Fruit fly (Drosophila melanogaster): ENCODE results near the gene mor.

mor gene

dm6 chr3R:15993139-15993804 is 20.6 kb upstream of the mor start (continued):
- TF ChIP-seq Gsc (GFP tag; IDR thresholded peaks at IDR 0.05) (no peak), nom (GFP tag; optimal IDR thresholded peaks at IDR 0.05) (peak; percentile 31), gsb (GFP tag; IDR thresholded peaks at IDR 0.05) (no peak), CG12391 (tag; optimal IDR thresholded peaks at IDR 0.05) (peak; percentile 32), crc (GFP tag; optimal IDR thresholded peaks at IDR 0.05) (no peak), lola (GFP tag; optimal IDR thresholded peaks at IDR 0.05) (peak in 1 of 3 experiments; percentile 32), CG7987 (GFP tag; optimal IDR thresholded peaks at IDR 0.05) (peak; percentile 50), CG14014 (GFP tag; IDR thresholded peaks at IDR 0.05) (peak; percentile 26; the same call in 1 of the 2 replicates), en (GFP tag; optimal IDR thresholded peaks at IDR 0.05) (no peak), NC2β (GFP tag; optimal IDR thresholded peaks at IDR 0.05) (no peak), HLHmδ (GFP tag; optimal IDR thresholded peaks at IDR 0.05) (peak; percentile 21), Doc3 (GFP tag; IDR thresholded peaks at IDR 0.05; ENCODE audit: partially characterized antibody) (no peak), trh (GFP tag; optimal IDR thresholded peaks at IDR 0.05) (no peak), CG17912 (GFP tag; optimal IDR thresholded peaks at IDR 0.05) (peak; percentile 42), ash1 (GFP tag; optimal IDR thresholded peaks at IDR 0.05) (peak; percentile 97), CG12071 (GFP tag; optimal IDR thresholded peaks at IDR 0.05) (peak; percentile 2), CG1603 (tag; optimal IDR thresholded peaks at IDR 0.05) (no peak), Rfx (GFP tag; IDR thresholded peaks at IDR 0.05) (peak; percentile 44), Ada2b (GFP tag; IDR thresholded peaks at IDR 0.05) (peak; percentile 19; the same call in 1 of the 2 replicates), CG2712 (tag; optimal IDR thresholded peaks at IDR 0.05) (peak; percentile 47), dati (GFP tag; IDR thresholded peaks at IDR 0.05) (no peak), GATAe (GFP tag; conservative IDR thresholded peaks at IDR 0.05) (peak; percentile 92), CG12299 (tag; optimal IDR thresholded peaks at IDR 0.05) (no peak), sqz (GFP tag; optimal IDR thresholded peaks at IDR 0.05) (no peak), CG9215 (GFP tag; IDR thresholded peaks at IDR 0.05) (no peak), Oaz (GFP tag; IDR thresholded peaks at IDR 0.05) (0 out of 2 replicates have a peak, but pooled peaks have one; percentile 11), vvl (GFP tag; IDR thresholded peaks at IDR 0.05) (peak; percentile 75), Side (GFP tag; optimal IDR thresholded peaks at IDR 0.05) (no peak), lab (GFP tag; optimal IDR thresholded peaks at IDR 0.05) (peak; percentile 32), Med (GFP tag) (peak; percentile 84), Poxn (GFP tag; IDR thresholded peaks at IDR 0.05) (no peak), NC2α (GFP tag; optimal IDR thresholded peaks at IDR 0.05) (no peak), sens-2 (GFP tag; IDR thresholded peaks at IDR 0.05) (no peak), h (optimal IDR thresholded peaks at IDR 0.05) (no peak), Xrp1 (GFP tag; IDR thresholded peaks at IDR 0.05) (0 out of 2 replicates have a peak, but pooled peaks have one; percentile 17), CHES-1-like (GFP tag; optimal IDR thresholded peaks at IDR 0.05) (no peak), NK7.1 (GFP tag; optimal IDR thresholded peaks at IDR 0.05) (no peak), run (tag; optimal IDR thresholded peaks at IDR 0.05) (peak; percentile 32), lbe (GFP tag; optimal IDR thresholded peaks at IDR 0.05) (peak; percentile 23), zfh2 (GFP tag; optimal IDR thresholded peaks at IDR 0.05) (no peak), Dad (GFP tag; optimal IDR thresholded peaks at IDR 0.05) (no peak), Jarid2 (GFP tag; optimal IDR thresholded peaks at IDR 0.05) (peak; percentile 59), crol (GFP tag; IDR thresholded peaks at IDR 0.05) (peak; percentile 100), Sry-δ (GFP tag; optimal IDR thresholded peaks at IDR 0.05) (no peak), CG10321 (GFP tag; IDR thresholded peaks at IDR 0.05) (peak; percentile 85), cg (GFP tag; optimal IDR thresholded peaks at IDR 0.05) (peak; percentile 64), CG7839 (tag; optimal IDR thresholded peaks at IDR 0.05) (peak; percentile 32), hth (optimal IDR thresholded peaks at IDR 0.05) (no peak), CTCF (GFP tag; optimal IDR thresholded peaks at IDR 0.05) (no peak), nmo (GFP tag; optimal IDR thresholded peaks at IDR 0.05) (peak; percentile 12), CG18599 (GFP tag; optimal IDR thresholded peaks at IDR 0.05) (no peak)

All from whole organism, embryonic.